Worm (Caenorhabditis elegans): Measurements from ENCODE around the gene T27A8.7.

DNA sequence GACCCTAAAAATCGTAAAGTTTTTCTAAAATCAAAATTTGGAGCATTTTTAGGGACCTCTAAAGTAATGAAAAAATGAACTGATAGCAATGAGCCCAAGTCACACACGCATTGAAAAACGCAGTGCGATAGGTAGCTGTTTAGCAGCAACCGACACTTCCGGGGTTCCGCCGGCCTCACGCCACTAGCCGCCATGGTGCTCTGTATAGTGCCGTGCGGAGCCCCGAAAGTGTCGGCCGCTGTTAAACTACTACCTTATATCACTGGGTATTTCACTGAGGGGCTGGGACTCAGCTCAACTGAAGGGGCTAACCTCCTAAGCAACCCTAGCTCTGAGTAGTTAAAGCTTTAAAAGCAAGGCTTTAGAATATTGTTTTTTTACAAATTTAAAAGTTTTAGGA lies 43.9 kb downstream of the T27A8.7 start:
- TF ChIP-seq B0310.2 (tag; optimal IDR thresholded peaks at IDR 0.05) (no peak), ama-1 (optimal IDR thresholded peaks at IDR 0.05) (no peak), flt-1 (GFP tag; IDR thresholded peaks at IDR 0.05) (no peak)

Measured in whole organism, early embryonic.